Worm (Caenorhabditis elegans) whole organism, L4 larva: ENCODE measurements around the gene sqv-4.

Source experiments
- Y5F2A.4 ChIP-seq: fragments of 200-800 bp; sonication (Bioruptor generic); optimal IDR thresholded peaks from 2 replicates; lab custom pipeline; 2018; ENCODE audit warnings: mild to moderate bottlenecking, missing genetic modification characterization, missing compliant biosample characterization
- aha-1 ChIP-seq: fragments of 150-350 bp; peaks from one replicate; lab custom pipeline; 2014; ENCODE audit warnings: missing biosample characterization, missing genetic modification characterization
- aly-2 ChIP-seq: sonication (generic microtip); optimal IDR thresholded peaks from 2 replicates; lab custom pipeline; 2018; ENCODE audit warnings: missing biosample characterization, missing genetic modification characterization
- ctbp-1 ChIP-seq: fragments of 200-800 bp; sonication (Bioruptor generic); IDR thresholded peaks from 2 replicates; pipeline ENCODE4 v1.3.6; 2022; ENCODE audit warnings: missing genetic modification reagents, missing genetic modification characterization, missing compliant biosample characterization
- duxl-1 ChIP-seq: sonication (generic microtip); optimal IDR thresholded peaks from 2 replicates; lab custom pipeline; 2016; ENCODE audit warnings: mild to moderate bottlenecking, missing genetic modification characterization, moderate library complexity, missing compliant biosample characterization; ENCODE audit not compliant: poor library complexity
- fkh-10 ChIP-seq: fragments of 150-350 bp; optimal IDR thresholded peaks from 2 replicates; lab custom pipeline; 2014; ENCODE audit warnings: missing biosample characterization, missing genetic modification reagents, missing genetic modification characterization
- mdl-1 ChIP-seq, 2 experiments: fragments of 150-350 bp in 1 of 2; sonication (generic microtip) in 1 of 2; optimal IDR thresholded peaks; 2 replicates each; lab custom pipeline; 2014 to 2017; ENCODE audit warnings: missing biosample characterization in 2 of 2, missing genetic modification characterization in 2 of 2
- spr-1 ChIP-seq: sonication (generic microtip); optimal IDR thresholded peaks from 2 replicates; lab custom pipeline; 2016; ENCODE audit warnings: mild to moderate bottlenecking, missing genetic modification characterization, missing compliant biosample characterization
- unc-62 ChIP-seq, 3 experiments: fragments of 150-350 bp in 1 of 3; sonication (generic microtip); optimal IDR thresholded peaks in 2 of 3; peaks in 1 of 3; 1 replicate in 1 of 3; 2 replicates in 2 of 3; lab custom pipeline; 2014 to 2017; ENCODE audit warnings: missing biosample characterization in 3 of 3, missing genetic modification characterization in 3 of 3, missing genetic modification reagents in 3 of 3, missing genotype in 1 of 3

DNA sequence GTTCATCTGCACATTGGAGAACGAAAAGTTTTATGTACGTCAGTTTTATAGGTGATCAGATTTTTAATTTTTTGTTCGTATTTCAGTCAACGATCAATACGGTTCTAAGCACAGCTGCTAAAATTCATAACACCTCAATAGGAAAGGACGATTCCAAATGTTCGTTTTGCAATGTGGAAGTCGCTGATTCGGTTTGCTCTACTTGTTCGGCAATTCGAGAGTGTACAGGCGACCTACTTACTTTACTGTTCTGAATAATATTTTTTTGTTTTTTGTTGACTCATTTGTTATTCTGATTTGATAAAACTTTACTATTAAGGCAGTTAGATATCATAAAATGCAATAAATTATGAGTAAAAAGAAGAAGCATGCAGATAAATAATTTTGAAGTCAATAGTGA is 1.9 kb downstream of the sqv-4 start:
- TF ChIP-seq duxl-1 (tag; lab: Kevin White, UChicago) (no peak), fkh-10 (GFP tag; lab: Kevin White, UChicago) (no peak), unc-62 (GFP tag; optimal IDR thresholded peaks at IDR 0.05 in 1 of 2; lab: Kevin White, UChicago) (no peak), unc-62 (tag; optimal IDR thresholded peaks at IDR 0.05; lab: Kevin White, UChicago) (no peak), aha-1 (no peak), Y5F2A.4 (GFP tag; lab: Kevin White, UChicago) (no peak), ctbp-1 (GFP tag; lab: Robert Waterston, UW) (no peak), mdl-1 (tag; optimal IDR thresholded peaks at IDR 0.05; lab: Kevin White, UChicago) (no peak), aly-2 (no peak), spr-1 (tag; lab: Kevin White, UChicago) (no peak)
